Worm (Caenorhabditis elegans) whole organism, late embryonic: ENCODE measurements around the gene mak-1.

Experiments
- elt-2 ChIP-seq: sonication (generic microtip); optimal IDR thresholded peaks from 2 replicates; lab custom pipeline; 2016; ENCODE audit warnings: missing genetic modification reagents, missing genetic modification characterization, missing compliant biosample characterization
- fkh-10 ChIP-seq: fragments of 150-350 bp; optimal IDR thresholded peaks from 2 replicates; lab custom pipeline; 2014; ENCODE audit warnings: missing biosample characterization, missing genetic modification reagents, missing genetic modification characterization
- hlh-13 ChIP-seq: fragments of 200-800 bp; sonication (Bioruptor generic); optimal IDR thresholded peaks from 2 replicates; lab custom pipeline; 2018; ENCODE audit warnings: mild to moderate bottlenecking, missing genetic modification characterization, missing compliant biosample characterization
- nhr-11 ChIP-seq: fragments of 150-350 bp; optimal IDR thresholded peaks from 2 replicates; lab custom pipeline; 2014; ENCODE audit warnings: missing biosample characterization, missing genetic modification characterization
- odd-2 ChIP-seq: sonication (generic microtip); optimal IDR thresholded peaks from 2 replicates; lab custom pipeline; 2017; ENCODE audit warnings: antibody characterized with exemption, mild to moderate bottlenecking, missing genetic modification characterization, missing compliant biosample characterization
- pha-2 ChIP-seq: sonication (generic microtip); optimal IDR thresholded peaks from 2 replicates; lab custom pipeline; 2017; ENCODE audit warnings: mild to moderate bottlenecking, missing genetic modification characterization, missing compliant biosample characterization
- ref-2 ChIP-seq: sonication (generic microtip); optimal IDR thresholded peaks from 2 replicates; lab custom pipeline; 2016; ENCODE audit warnings: missing genetic modification characterization, missing compliant biosample characterization
- tbx-2 ChIP-seq: sonication (generic microtip); optimal IDR thresholded peaks from 2 replicates; lab custom pipeline; 2016; ENCODE audit warnings: missing genetic modification characterization, missing compliant biosample characterization
- zip-5 ChIP-seq: sonication (generic microtip); optimal IDR thresholded peaks from 2 replicates; lab custom pipeline; 2016; ENCODE audit warnings: missing genetic modification characterization, missing compliant biosample characterization

- TF ChIP-seq tbx-2 (tag; lab: Kevin White, UChicago) (no peak), hlh-13 (no peak), elt-2 (tag; lab: Kevin White, UChicago) (no peak), nhr-11 (no peak), zip-5 (no peak), pha-2 (no peak), ref-2 (tag; lab: Kevin White, UChicago) (no peak), odd-2 (tag; lab: Kevin White, UChicago) (no peak), fkh-10 (GFP tag; lab: Kevin White, UChicago) (no peak)
Measured at ce11 chrII:8785875-8786274, 42.0 kb downstream of the mak-1 start.
